Worm (Caenorhabditis elegans) whole organism, L1 larva: ENCODE results near the gene C42D8.1.

Experiments
- C04F5.9 ChIP-seq: sonication (generic microtip); optimal IDR thresholded peaks from 2 replicates; lab custom pipeline; 2016; ENCODE audit warnings: missing genetic modification characterization, missing compliant biosample characterization
- C16A3.4 ChIP-seq: fragments of 150-350 bp; optimal IDR thresholded peaks from 2 replicates; lab custom pipeline; 2014; ENCODE audit warnings: missing biosample characterization, missing genetic modification characterization
- C34B4.2 ChIP-seq: sonication (generic microtip); optimal IDR thresholded peaks from 2 replicates; lab custom pipeline; 2017; ENCODE audit warnings: mild to moderate bottlenecking, missing genetic modification characterization, missing compliant biosample characterization
- F16B12.6 ChIP-seq: fragments of 150-350 bp; optimal IDR thresholded peaks from 2 replicates; lab custom pipeline; 2014; ENCODE audit warnings: missing biosample characterization, missing genetic modification characterization
- alr-1 ChIP-seq: fragments of 200-800 bp; sonication (Bioruptor generic); optimal IDR thresholded peaks from 2 replicates; lab custom pipeline; 2018; ENCODE audit warnings: borderline replicate concordance, mild to moderate bottlenecking, missing genetic modification characterization, missing compliant biosample characterization
- ama-1 ChIP-seq: fragments of 150-350 bp; optimal IDR thresholded peaks from 2 replicates; lab custom pipeline; 2014
- blmp-1 ChIP-seq: fragments of 150-350 bp; optimal IDR thresholded peaks from 2 replicates; lab custom pipeline; 2014; ENCODE audit warnings: missing biosample characterization, missing genetic modification characterization
- ceh-63 ChIP-seq: fragments of 200-800 bp; sonication (Bioruptor generic); optimal IDR thresholded peaks from 2 replicates; lab custom pipeline; 2018; ENCODE audit warnings: mild to moderate bottlenecking, missing genetic modification characterization, missing compliant biosample characterization
- ceh-8 ChIP-seq: fragments of 200-800 bp; sonication (Bioruptor generic); optimal IDR thresholded peaks from 2 replicates; lab custom pipeline; 2018; ENCODE audit warnings: mild to moderate bottlenecking, missing genetic modification characterization, moderate library complexity, missing compliant biosample characterization
- efl-3 ChIP-seq: fragments of 200-800 bp; sonication (Bioruptor generic); optimal IDR thresholded peaks from 2 replicates; lab custom pipeline; 2018; ENCODE audit warnings: mild to moderate bottlenecking, missing genetic modification characterization, missing compliant biosample characterization
- egl-13 ChIP-seq: sonication (generic microtip); optimal IDR thresholded peaks from 2 replicates; lab custom pipeline; 2016; ENCODE audit warnings: missing genotype, missing genetic modification reagents, missing genetic modification characterization, missing compliant biosample characterization
- elt-2 ChIP-seq: sonication (generic microtip); optimal IDR thresholded peaks from 2 replicates; lab custom pipeline; 2016; ENCODE audit warnings: missing genetic modification characterization, mild to moderate bottlenecking, inconsistent platforms, missing compliant biosample characterization, missing genetic modification reagents
- ets-5 ChIP-seq: fragments of 200-800 bp; sonication (Bioruptor generic); IDR thresholded peaks from 2 replicates; pipeline ENCODE4 v1.3.6; 2022; ENCODE audit warnings: missing genetic modification characterization, missing compliant biosample characterization
- fkh-4 ChIP-seq: sonication (generic microtip); optimal IDR thresholded peaks from 2 replicates; lab custom pipeline; 2016; ENCODE audit warnings: missing compliant biosample characterization, missing genetic modification characterization, borderline replicate concordance
- irx-1 ChIP-seq: sonication (generic microtip); optimal IDR thresholded peaks from 2 replicates; lab custom pipeline; 2016; ENCODE audit warnings: missing genetic modification characterization, missing compliant biosample characterization
- isw-1 ChIP-seq: fragments of 200-800 bp; sonication (Bioruptor generic); IDR thresholded peaks from 2 replicates; pipeline ENCODE4 v1.3.6; 2022; ENCODE audit warnings: missing genetic modification characterization, missing compliant biosample characterization
- lin-13 ChIP-seq: fragments of 150-350 bp; optimal IDR thresholded peaks from 2 replicates; lab custom pipeline; 2014; ENCODE audit warnings: missing biosample characterization, missing genetic modification reagents, missing genetic modification characterization
- lin-14 ChIP-seq: fragments of 200-800 bp; sonication (Bioruptor generic); optimal IDR thresholded peaks from 2 replicates; lab custom pipeline; 2018; ENCODE audit warnings: mild to moderate bottlenecking, missing genetic modification characterization, moderate library complexity, missing compliant biosample characterization
- lin-35 ChIP-seq, 2 experiments: fragments of 150-350 bp; optimal IDR thresholded peaks; 2 replicates each; lab custom pipeline; 2014; ENCODE audit warnings: missing biosample characterization in 2 of 2, missing genetic modification characterization in 2 of 2, missing genetic modification reagents in 2 of 2
- mdl-1 ChIP-seq, 2 experiments: fragments of 150-350 bp; optimal IDR thresholded peaks; 2 replicates each; lab custom pipeline; 2014 to 2017; ENCODE audit warnings: missing biosample characterization in 2 of 2, missing genetic modification characterization in 2 of 2, inconsistent platforms in 1 of 2
- mef-2 ChIP-seq: fragments of 150-350 bp; optimal IDR thresholded peaks from 2 replicates; lab custom pipeline; 2014; ENCODE audit warnings: missing biosample characterization, missing genetic modification characterization
- mep-1 ChIP-seq: fragments of 150-350 bp; optimal IDR thresholded peaks from 2 replicates; lab custom pipeline; 2014; ENCODE audit warnings: missing biosample characterization, missing genetic modification characterization
- nhr-19 ChIP-seq: fragments of 200-800 bp; sonication (Bioruptor generic); conservative IDR thresholded peaks from 2 replicates; pipeline ENCODE4 v1.3.6; 2022; ENCODE audit warnings: missing genetic modification characterization, missing compliant biosample characterization
- nhr-20 ChIP-seq: sonication (generic microtip); optimal IDR thresholded peaks from 2 replicates; lab custom pipeline; 2016; ENCODE audit warnings: mild to moderate bottlenecking, missing genetic modification characterization, missing compliant biosample characterization
- nhr-71 ChIP-seq: sonication (generic microtip); optimal IDR thresholded peaks from 2 replicates; lab custom pipeline; 2016; ENCODE audit warnings: mild to moderate bottlenecking, missing genetic modification characterization, moderate library complexity, missing compliant biosample characterization
- nhr-90 ChIP-seq: sonication (generic microtip); optimal IDR thresholded peaks from 2 replicates; lab custom pipeline; 2016; ENCODE audit warnings: mild to moderate bottlenecking, missing genetic modification characterization, missing compliant biosample characterization; ENCODE audit not compliant: poor library complexity
- pqm-1 ChIP-seq: sonication (generic microtip); optimal IDR thresholded peaks from 3 replicates; lab custom pipeline; 2017; ENCODE audit warnings: missing biosample characterization, missing genetic modification characterization
- skn-1 ChIP-seq: fragments of 150-350 bp; optimal IDR thresholded peaks from 2 replicates; lab custom pipeline; 2014; ENCODE audit warnings: missing biosample characterization, missing genetic modification characterization
- snu-23 ChIP-seq: sonication (generic microtip); optimal IDR thresholded peaks from 2 replicates; lab custom pipeline; 2016; ENCODE audit warnings: missing genetic modification characterization, missing compliant biosample characterization
- sptf-1 ChIP-seq: fragments of 150-350 bp; optimal IDR thresholded peaks from 2 replicates; lab custom pipeline; 2014; ENCODE audit warnings: missing biosample characterization, missing genetic modification characterization
- swsn-7 ChIP-seq: sonication (generic microtip); optimal IDR thresholded peaks from 2 replicates; lab custom pipeline; 2016; ENCODE audit warnings: missing genetic modification characterization, missing compliant biosample characterization
- tbx-2 ChIP-seq: sonication (generic microtip); optimal IDR thresholded peaks from 2 replicates; lab custom pipeline; 2016; ENCODE audit warnings: missing genetic modification characterization, missing compliant biosample characterization
- unc-130 ChIP-seq: fragments of 150-350 bp; optimal IDR thresholded peaks from 2 replicates; lab custom pipeline; 2017; ENCODE audit warnings: missing biosample characterization, missing genetic modification characterization, inconsistent platforms
- unc-62 ChIP-seq: fragments of 150-350 bp; optimal IDR thresholded peaks from 2 replicates; lab custom pipeline; 2014; ENCODE audit warnings: missing biosample characterization, missing genetic modification reagents, missing genetic modification characterization
- unc-98 ChIP-seq: fragments of 200-800 bp; sonication (Bioruptor generic); IDR thresholded peaks from 2 replicates; pipeline ENCODE4 v1.3.6; 2022; ENCODE audit warnings: missing genetic modification characterization, missing compliant biosample characterization

The C42D8.1 gene

ce11 chrX:5096967-5097366, 12.3 kb upstream of the C42D8.1 start, which contains the start of gene acn-1:
TSS of gene acn-1 (minus strand) at chrX:5097067.
- TF ChIP-seq unc-62 (GFP tag; lab: Kevin White, UChicago) (no peak), ama-1 (lab: Kevin White, UChicago) (no peak), mdl-1 (tag; optimal IDR thresholded peaks at IDR 0.05; lab: Kevin White, UChicago) (no peak), lin-14 (GFP tag; lab: Kevin White, UChicago) (no peak), mef-2 (no peak), elt-2 (tag; lab: Kevin White, UChicago) (no peak), skn-1 (no peak), C04F5.9 (no peak), alr-1 (no peak), C16A3.4 (tag; lab: Kevin White, UChicago) (no peak), nhr-71 (tag; lab: Kevin White, UChicago) (no peak), sptf-1 (no peak), efl-3 (no peak)

- TF ChIP-seq lin-13 (GFP tag; lab: Kevin White, UChicago), result no peak
- no peak for TF ChIP-seq C34B4.2 (tag; lab: Kevin White, UChicago)
- TF ChIP-seq blmp-1 (tag; lab: Kevin White, UChicago), result peak; percentile 98
- TF ChIP-seq unc-98 (GFP tag; lab: Robert Waterston, UW), result no peak
- TF ChIP-seq efl-3, result no peak
- no peak for TF ChIP-seq lin-35 (GFP tag; optimal IDR thresholded peaks at IDR 0.05; lab: Kevin White, UChicago)
Measured at ce11 chrX:5098935-5099334, 10.4 kb upstream of the C42D8.1 start.

ce11 chrX:5100738-5101379, 8.4 kb upstream of the C42D8.1 start, which contains the start of gene vit-2:
TSS of gene vit-2 (plus strand) at chrX:5101042.
- TF ChIP-seq C34B4.2 (tag; lab: Kevin White, UChicago) (no peak), ets-5 (GFP tag; lab: Robert Waterston, UW) (0 out of 2 replicates have a peak, but pooled peaks have one; percentile 16)

- TF ChIP-seq unc-130 (tag; lab: Kevin White, UChicago), result no peak
- TF ChIP-seq nhr-19 (GFP tag; lab: Robert Waterston, UW), result no peak
- no peak for TF ChIP-seq snu-23 (GFP tag; lab: Kevin White, UChicago)
- no peak for TF ChIP-seq isw-1 (GFP tag; lab: Robert Waterston, UW)
- no peak for TF ChIP-seq swsn-7 (tag; lab: Kevin White, UChicago)
- no peak for TF ChIP-seq nhr-90
- no peak for TF ChIP-seq alr-1
- TF ChIP-seq pqm-1 (tag; lab: Kevin White, UChicago), result no peak
- TF ChIP-seq irx-1, result no peak
- no peak for TF ChIP-seq lin-35 (GFP tag; optimal IDR thresholded peaks at IDR 0.05; lab: Kevin White, UChicago)
- TF ChIP-seq F16B12.6 (tag; lab: Kevin White, UChicago), result no peak
- no peak for TF ChIP-seq mep-1
- TF ChIP-seq ets-5 (GFP tag; lab: Robert Waterston, UW), result no peak
- no peak for TF ChIP-seq ceh-63 (GFP tag; lab: Kevin White, UChicago)
- no peak for TF ChIP-seq tbx-2 (tag; lab: Kevin White, UChicago)
- no peak for TF ChIP-seq ceh-8
- no peak for TF ChIP-seq fkh-4 (tag; lab: Kevin White, UChicago)
Measured at ce11 chrX:5102338-5102737, 7.0 kb upstream of the C42D8.1 start.

ce11 chrX:5103422-5103821, 5.9 kb upstream of the C42D8.1 start:
- TF ChIP-seq egl-13 (tag; lab: Kevin White, UChicago) (no peak), nhr-20 (tag; lab: Kevin White, UChicago) (no peak), ceh-63 (GFP tag; lab: Kevin White, UChicago) (no peak)
